Fruit fly (Drosophila melanogaster): ENCODE data around the gene scf.

DNA sequence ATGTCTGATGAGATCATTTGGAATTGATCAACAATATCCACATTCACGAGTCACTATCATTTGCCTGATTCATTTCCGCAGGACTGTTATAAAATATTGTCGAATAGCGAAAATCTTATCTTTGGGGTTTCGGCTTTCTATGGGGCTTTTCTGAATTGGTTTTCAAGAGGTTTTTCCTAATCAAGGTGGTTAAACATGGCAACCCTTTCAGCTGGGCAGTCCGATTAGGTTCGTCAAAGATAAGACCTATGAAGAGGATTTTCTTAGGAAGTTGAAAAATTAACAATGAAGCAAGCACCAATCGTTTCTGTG, 27.1 kb downstream of the scf start:
- TF ChIP-seq kay (GFP tag; ENCODE audit: borderline replicate concordance) (no peak), CG12768 (GFP tag; optimal IDR thresholded peaks at IDR 0.05) (no peak), Crg-1 (GFP tag; optimal IDR thresholded peaks at IDR 0.05) (no peak), Hr96 (GFP tag; optimal IDR thresholded peaks at IDR 0.05) (no peak), Mnt (GFP tag; optimal IDR thresholded peaks at IDR 0.05) (no peak), CG5204 (GFP tag; optimal IDR thresholded peaks at IDR 0.05) (no peak), CG33017 (tag; optimal IDR thresholded peaks at IDR 0.05) (no peak), CG7045 (GFP tag; optimal IDR thresholded peaks at IDR 0.05) (no peak), CG11617 (GFP tag; optimal IDR thresholded peaks at IDR 0.05) (no peak), CG7101 (tag; optimal IDR thresholded peaks at IDR 0.05) (no peak), Clk (GFP tag; optimal IDR thresholded peaks at IDR 0.05) (no peak), toe (GFP tag; optimal IDR thresholded peaks at IDR 0.05) (no peak), ovo (GFP tag; optimal IDR thresholded peaks at IDR 0.05) (no peak)
